Fruit fly (Drosophila melanogaster): ENCODE data around the gene Sap130.

DNA sequence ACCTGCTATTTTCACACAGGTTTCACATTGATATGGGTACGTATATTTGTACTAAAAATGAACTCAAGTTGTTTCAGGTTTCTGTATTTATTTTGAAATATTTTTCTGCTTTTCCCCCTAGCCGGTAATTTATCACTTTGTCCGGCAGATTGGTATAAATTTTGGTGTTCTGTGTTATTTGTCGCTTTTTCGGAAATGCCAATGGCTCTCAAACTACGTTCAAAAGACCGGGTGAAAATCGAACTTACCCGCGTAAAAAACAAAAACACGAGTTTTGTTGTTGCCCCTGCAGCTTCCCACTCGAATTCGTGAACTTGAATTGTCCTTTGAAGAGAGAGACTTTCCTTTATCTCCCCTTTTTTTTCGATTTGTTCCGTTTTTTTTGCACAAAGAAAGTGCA lies 36.8 kb downstream of the Sap130 start:
- TF ChIP-seq EcR (GFP tag; optimal IDR thresholded peaks at IDR 0.05) (no peak), psq (optimal IDR thresholded peaks at IDR 0.05) (no peak), CG8478 (optimal IDR thresholded peaks at IDR 0.05) (no peak)
